Fruit fly (Drosophila melanogaster): ENCODE data around the gene bif.
A peak's percentile ranks its signal among the peaks of the same experiment; 100 is the strongest.

The bif gene

dm6 chrX:11720138-11720537, 41.4 kb downstream of the bif start, which contains the start of gene Tango10 (continued):
- no peak for TF ChIP-seq lov (optimal IDR thresholded peaks at IDR 0.05)
- TF ChIP-seq lov (GFP tag; IDR thresholded peaks at IDR 0.05): no peak
- no peak for TF ChIP-seq sd (tag; optimal IDR thresholded peaks at IDR 0.05)
- TF ChIP-seq gce (GFP tag; IDR thresholded peaks at IDR 0.05): no peak
- TF ChIP-seq CG7839 (tag; optimal IDR thresholded peaks at IDR 0.05): peak; percentile 20
- peak; percentile 2 for TF ChIP-seq Atf-2 (GFP tag; optimal IDR thresholded peaks at IDR 0.05)
- TF ChIP-seq Fer3 (tag; optimal IDR thresholded peaks at IDR 0.05): peak; percentile 20
- TF ChIP-seq CG32772 (GFP tag; IDR thresholded peaks at IDR 0.05): peak; percentile 43; the same call in 1 of the 2 replicates
- TF ChIP-seq tup (GFP tag; optimal IDR thresholded peaks at IDR 0.05): no peak
- no peak for TF ChIP-seq ttk (GFP tag; IDR thresholded peaks at IDR 0.05)
- peak; percentile 66 for TF ChIP-seq Sox102F (GFP tag; optimal IDR thresholded peaks at IDR 0.05)
- TF ChIP-seq CG5180 (GFP tag; optimal IDR thresholded peaks at IDR 0.05): no peak
- peak; percentile 55 for TF ChIP-seq pum (GFP tag; optimal IDR thresholded peaks at IDR 0.05)
- peak; percentile 20 for TF ChIP-seq CG34376 (GFP tag; optimal IDR thresholded peaks at IDR 0.05)
- peak; percentile 29 for TF ChIP-seq CG13894 (tag; optimal IDR thresholded peaks at IDR 0.05)
- TF ChIP-seq CG10366 (GFP tag; IDR thresholded peaks at IDR 0.05): peak; percentile 52
- no peak for TF ChIP-seq tll (GFP tag; optimal IDR thresholded peaks at IDR 0.05)
- TF ChIP-seq CG10209 (GFP tag; optimal IDR thresholded peaks at IDR 0.05): no peak
- peak; percentile 75 for TF ChIP-seq CG42726 (GFP tag; IDR thresholded peaks at IDR 0.05; ENCODE audit: partially characterized antibody)
- TF ChIP-seq Awh (GFP tag; IDR thresholded peaks at IDR 0.05): no peak
- no peak for TF ChIP-seq HHEX (GFP tag; optimal IDR thresholded peaks at IDR 0.05)
- TF ChIP-seq insv (GFP tag; optimal IDR thresholded peaks at IDR 0.05): peak in 1 of 2 experiments; percentile 8
- TF ChIP-seq CG11560 (tag; IDR thresholded peaks at IDR 0.05): no peak
- TF ChIP-seq CG11696 (GFP tag; IDR thresholded peaks at IDR 0.05): no peak
- TF ChIP-seq Hr39 (optimal IDR thresholded peaks at IDR 0.05): no peak
- peak in 1 of 2 experiments; percentile 61 for TF ChIP-seq crp (GFP tag; optimal IDR thresholded peaks at IDR 0.05)
- peak; percentile 58 for TF ChIP-seq HLH3B (GFP tag; IDR thresholded peaks at IDR 0.05)
- no peak for TF ChIP-seq Ravus (GFP tag; IDR thresholded peaks at IDR 0.05)
- TF ChIP-seq CG9727 (GFP tag; optimal IDR thresholded peaks at IDR 0.05): peak; percentile 48
- no peak for TF ChIP-seq CG3838 (GFP tag; optimal IDR thresholded peaks at IDR 0.05)
- no peak for TF ChIP-seq CG10565 (GFP tag; optimal IDR thresholded peaks at IDR 0.05)
- peak; percentile 71 for TF ChIP-seq Dref (GFP tag; IDR thresholded peaks at IDR 0.05)
- no peak for TF ChIP-seq disco-r (GFP tag; optimal IDR thresholded peaks at IDR 0.05)
- TF ChIP-seq CG17612 (GFP tag; IDR thresholded peaks at IDR 0.05): no peak
- TF ChIP-seq ash1 (GFP tag; optimal IDR thresholded peaks at IDR 0.05): no peak
- TF ChIP-seq TFAM (GFP tag; optimal IDR thresholded peaks at IDR 0.05): no peak
- peak; percentile 69; the same call in 1 of the 2 replicates for TF ChIP-seq tna (GFP tag; IDR thresholded peaks at IDR 0.05; ENCODE audit: partially characterized antibody)
- TF ChIP-seq CG10147 (GFP tag; optimal IDR thresholded peaks at IDR 0.05): peak; percentile 47
- TF ChIP-seq CG4707 (GFP tag; optimal IDR thresholded peaks at IDR 0.05): no peak
- TF ChIP-seq CG2129 (GFP tag; IDR thresholded peaks at IDR 0.05; ENCODE audit: partially characterized antibody): peak; percentile 59
- 0 out of 2 replicates have a peak, but pooled peaks have one; percentile 13 for TF ChIP-seq Taf1 (GFP tag; IDR thresholded peaks at IDR 0.05)
- peak; percentile 6 for TF ChIP-seq Bteb2 (GFP tag; optimal IDR thresholded peaks at IDR 0.05)
- peak; percentile 41; the same call in 1 of the 2 replicates for TF ChIP-seq CG7372 (GFP tag; IDR thresholded peaks at IDR 0.05)
- peak; percentile 83 for TF ChIP-seq CG2116 (GFP tag; optimal IDR thresholded peaks at IDR 0.05)
- TF ChIP-seq CG13775 (GFP tag; optimal IDR thresholded peaks at IDR 0.05): peak; percentile 67
- peak; percentile 28 for TF ChIP-seq grn (GFP tag; optimal IDR thresholded peaks at IDR 0.05)
- TF ChIP-seq Trl (optimal IDR thresholded peaks at IDR 0.05): no peak
- TF ChIP-seq Trl (GFP tag; optimal IDR thresholded peaks at IDR 0.05): peak; percentile 45
- peak; percentile 86 for TF ChIP-seq Dll (GFP tag; IDR thresholded peaks at IDR 0.05; ENCODE audit: partially characterized antibody)
- TF ChIP-seq CG8089 (GFP tag; optimal IDR thresholded peaks at IDR 0.05): peak; percentile 54
- TF ChIP-seq mam (GFP tag; optimal IDR thresholded peaks at IDR 0.05): peak; percentile 62

All from whole organism, embryonic.